Worm (Caenorhabditis elegans) whole organism, early embryonic: Measurements from ENCODE around the gene F44E2.7.

Experiments used
- ama-1 ChIP-seq: fragments of 150-350 bp; optimal IDR thresholded peaks from 2 replicates; lab custom pipeline; 2014
- ceh-36 ChIP-seq: sonication (generic microtip); optimal IDR thresholded peaks from 2 replicates; lab custom pipeline; 2016; ENCODE audit warnings: missing genetic modification characterization, inconsistent platforms, missing compliant biosample characterization
- hmbx-1 ChIP-seq: sonication (generic microtip); optimal IDR thresholded peaks from 2 replicates; lab custom pipeline; 2016; ENCODE audit warnings: mild to moderate bottlenecking, missing genetic modification characterization, missing compliant biosample characterization
- hmg-4 ChIP-seq: fragments of 200-800 bp; sonication (Bioruptor generic); optimal IDR thresholded peaks from 2 replicates; lab custom pipeline; 2018; ENCODE audit warnings: mild to moderate bottlenecking, missing genetic modification characterization, missing compliant biosample characterization
- hnd-1 ChIP-seq: sonication (generic microtip); optimal IDR thresholded peaks from 2 replicates; lab custom pipeline; 2016; ENCODE audit warnings: missing genetic modification characterization, missing compliant biosample characterization
- tbx-11 ChIP-seq: fragments of 200-800 bp; sonication (Bioruptor generic); IDR thresholded peaks from 2 replicates; pipeline ENCODE4 v1.3.6; 2022; ENCODE audit warnings: missing genetic modification characterization, missing compliant biosample characterization

ce11 chrIII:8869663-8870062, 21.4 kb upstream of the F44E2.7 start:
- TF ChIP-seq ama-1 (lab: Kevin White, UChicago) (no peak), ceh-36 (no peak), tbx-11 (GFP tag; lab: Robert Waterston, UW) (no peak), hmbx-1 (tag; lab: Kevin White, UChicago) (no peak), hmg-4 (GFP tag; lab: Kevin White, UChicago) (no peak), hnd-1 (tag; lab: Kevin White, UChicago) (no peak)
